Worm (Caenorhabditis elegans): ENCODE results near the gene F13H8.5.

- TF ChIP-seq lin-13 (tag; optimal IDR thresholded peaks at IDR 0.05) (peak; percentile 60), pha-4 (tag; optimal IDR thresholded peaks at IDR 0.05) (peak; percentile 59), nhr-76 (tag; optimal IDR thresholded peaks at IDR 0.05) (no peak), elt-3 (tag; optimal IDR thresholded peaks at IDR 0.05) (no peak), lsy-2 (tag; optimal IDR thresholded peaks at IDR 0.05) (peak; percentile 77), ces-1 (GFP tag; optimal IDR thresholded peaks at IDR 0.05) (peak; percentile 93), hlh-1 (tag; optimal IDR thresholded peaks at IDR 0.05) (no peak), nhr-28 (tag; optimal IDR thresholded peaks at IDR 0.05) (no peak), blmp-1 (tag; optimal IDR thresholded peaks at IDR 0.05) (no peak), unc-39 (tag; optimal IDR thresholded peaks at IDR 0.05) (no peak), nhr-2 (tag; optimal IDR thresholded peaks at IDR 0.05) (no peak), sptf-1 (tag; optimal IDR thresholded peaks at IDR 0.05) (peak; percentile 12), ztf-11 (tag; optimal IDR thresholded peaks at IDR 0.05) (no peak), ham-2 (GFP tag; optimal IDR thresholded peaks at IDR 0.05) (no peak)
These were observed 14.0 kb upstream of the F13H8.5 start, which contains the start of gene F13H8.2 for ce11 chrII:6269805-6270414.

All from whole organism, mixed stage, embryonic.